Worm (Caenorhabditis elegans) whole organism, L2 larva: Measurements from ENCODE around the gene mct-5.

Experiments
- ceh-16 ChIP-seq: fragments of 150-350 bp; optimal IDR thresholded peaks from 2 replicates; lab custom pipeline; 2014; ENCODE audit warnings: missing biosample characterization, missing genetic modification characterization
- elt-3 ChIP-seq: sonication (generic microtip); optimal IDR thresholded peaks from 2 replicates; lab custom pipeline; 2017; ENCODE audit warnings: missing biosample characterization, missing genetic modification characterization
- snpc-4 ChIP-seq: fragments of 150-350 bp; optimal IDR thresholded peaks from 2 replicates; lab custom pipeline; 2014; ENCODE audit warnings: missing biosample characterization, missing genetic modification characterization

DNA sequence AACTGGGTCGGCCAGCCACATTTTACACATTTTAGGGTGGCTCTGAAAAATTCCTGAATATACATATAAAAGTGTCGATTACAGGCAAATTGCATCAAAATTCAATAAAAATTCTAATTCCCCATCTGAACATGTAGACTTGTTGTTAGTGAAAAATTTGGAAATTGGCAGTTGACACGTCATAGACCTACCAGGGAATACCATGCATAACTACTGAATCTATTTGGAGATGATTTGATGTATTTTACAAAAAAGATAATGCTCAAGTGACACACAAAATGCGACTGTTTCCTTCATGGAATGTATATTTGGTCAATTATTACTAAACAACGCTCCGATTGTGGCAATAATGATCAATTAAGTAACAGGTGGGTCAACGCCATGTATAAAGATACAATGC lies 28.1 kb upstream of the mct-5 start, which contains the start of gene F10E7.1:
- TF ChIP-seq ceh-16 (tag; lab: Kevin White, UChicago): no peak
- no peak for TF ChIP-seq snpc-4 (tag; lab: Kevin White, UChicago)
- TF ChIP-seq elt-3 (tag; lab: Kevin White, UChicago): no peak
